Fruit fly (Drosophila melanogaster) whole organism, prepupa: Measurements from ENCODE around the gene MFS9.

Experiments used
- CG10631 ChIP-seq: fragments of 200-800 bp; sonication (Bioruptor generic); optimal IDR thresholded peaks from 2 replicates; lab custom pipeline; 2016; ENCODE audit warnings: missing biosample characterization, missing genetic modification characterization
- CG10669 ChIP-seq: fragments of 200-800 bp; sonication (Bioruptor generic); optimal IDR thresholded peaks from 3 replicates; lab custom pipeline; 2018; ENCODE audit warnings: missing biosample characterization, mild to moderate bottlenecking, missing genetic modification characterization, moderate library complexity
- CG11294 ChIP-seq: fragments of 200-800 bp; sonication (Bioruptor generic); IDR thresholded peaks from 2 replicates; pipeline ENCODE4 v1.3.6; 2022; ENCODE audit warnings: missing biosample characterization, missing genetic modification characterization
- CG11762 ChIP-seq: fragments of 200-800 bp; sonication (Bioruptor generic); optimal IDR thresholded peaks from 3 replicates; lab custom pipeline; 2016; ENCODE audit warnings: missing biosample characterization, missing genetic modification characterization; ENCODE audit not compliant: insufficient read depth
- CG11902 ChIP-seq: fragments of 200-800 bp; sonication (Bioruptor generic); optimal IDR thresholded peaks from 3 replicates; lab custom pipeline; 2016; ENCODE audit warnings: missing biosample characterization, missing genetic modification characterization
- CG15336 ChIP-seq: fragments of 200-800 bp; sonication (Bioruptor generic); IDR thresholded peaks from 2 replicates; pipeline ENCODE4 v1.3.6; 2022; ENCODE audit warnings: missing biosample characterization, missing genetic modification characterization
- CG1621 ChIP-seq: fragments of 200-800 bp; sonication (Bioruptor generic); optimal IDR thresholded peaks from 3 replicates; lab custom pipeline; 2018; ENCODE audit warnings: missing biosample characterization, mild to moderate bottlenecking, missing genetic modification characterization
- CG16779 ChIP-seq: fragments of 200-800 bp; sonication (Bioruptor generic); optimal IDR thresholded peaks from 3 replicates; lab custom pipeline; 2017; ENCODE audit warnings: missing biosample characterization, mild to moderate bottlenecking, missing genetic modification characterization
- CG3032 ChIP-seq: fragments of 200-800 bp; optimal IDR thresholded peaks from 2 replicates; lab custom pipeline; 2019; ENCODE audit warnings: missing biosample characterization, mild to moderate bottlenecking, missing genetic modification characterization, moderate library complexity
- CG31627 ChIP-seq: fragments of 200-800 bp; sonication (Bioruptor generic); optimal IDR thresholded peaks from 3 replicates; lab custom pipeline; 2016; ENCODE audit warnings: missing biosample characterization, missing genetic modification characterization
- CG32006 ChIP-seq: fragments of 200-800 bp; sonication (Bioruptor generic); optimal IDR thresholded peaks from 3 replicates; lab custom pipeline; 2017; ENCODE audit warnings: missing biosample characterization, mild to moderate bottlenecking, missing genetic modification characterization
- CG3919 ChIP-seq: fragments of 200-800 bp; sonication (Bioruptor generic); optimal IDR thresholded peaks from 3 replicates; lab custom pipeline; 2016; ENCODE audit warnings: missing biosample characterization, missing genetic modification characterization
- CG4318 ChIP-seq: fragments of 200-800 bp; sonication (Bioruptor generic); optimal IDR thresholded peaks from 3 replicates; lab custom pipeline; 2017; ENCODE audit warnings: missing biosample characterization, mild to moderate bottlenecking, missing genetic modification characterization
- CG6276 ChIP-seq: fragments of 200-800 bp; sonication (Bioruptor generic); optimal IDR thresholded peaks from 2 replicates; lab custom pipeline; 2017; ENCODE audit warnings: missing biosample characterization, mild to moderate bottlenecking, missing genetic modification characterization
- CG6808 ChIP-seq: fragments of 200-800 bp; sonication (Bioruptor generic); optimal IDR thresholded peaks from 3 replicates; lab custom pipeline; 2017; ENCODE audit warnings: missing biosample characterization, missing genetic modification characterization, mild to moderate bottlenecking, moderate library complexity, missing genetic modification reagents
- CG6854 ChIP-seq: fragments of 200-800 bp; sonication (Bioruptor generic); optimal IDR thresholded peaks from 2 replicates; lab custom pipeline; 2017; ENCODE audit warnings: missing biosample characterization, mild to moderate bottlenecking, missing genetic modification characterization
- CG8319 ChIP-seq: fragments of 200-800 bp; sonication (Bioruptor generic); optimal IDR thresholded peaks from 3 replicates; lab custom pipeline; 2016; ENCODE audit warnings: missing biosample characterization, missing genetic modification characterization
- CG8632 ChIP-seq: fragments of 200-800 bp; sonication (Bioruptor generic); optimal IDR thresholded peaks from 3 replicates; lab custom pipeline; 2016; ENCODE audit warnings: missing biosample characterization, missing genetic modification characterization
- Eip78C ChIP-seq: fragments of 200-800 bp; sonication (Bioruptor generic); peaks from one replicate; lab custom pipeline; 2016; ENCODE audit warnings: missing biosample characterization, missing genetic modification characterization
- Ets21C ChIP-seq: fragments of 200-800 bp; sonication (Bioruptor generic); optimal IDR thresholded peaks from 3 replicates; lab custom pipeline; 2016; ENCODE audit warnings: missing biosample characterization, missing genetic modification characterization
- Gug ChIP-seq: fragments of 200-800 bp; sonication (Bioruptor generic); IDR thresholded peaks from 2 replicates; pipeline ENCODE4 v1.3.6; 2022; ENCODE audit warnings: missing biosample characterization, missing genetic modification characterization
- Hr38 ChIP-seq: sonication (Bioruptor generic); optimal IDR thresholded peaks from 2 replicates; lab custom pipeline; 2016; ENCODE audit warnings: missing biosample characterization, missing genetic modification characterization
- Hr39 ChIP-seq: fragments of 200-800 bp; sonication (Bioruptor generic); optimal IDR thresholded peaks from 2 replicates; lab custom pipeline; 2016; ENCODE audit warnings: missing biosample characterization, missing genetic modification characterization
- Hr4 ChIP-seq: fragments of 200-800 bp; sonication (Bioruptor generic); optimal IDR thresholded peaks from 3 replicates; lab custom pipeline; 2016; ENCODE audit warnings: missing biosample characterization, missing genetic modification characterization
- Met ChIP-seq: fragments of 200-800 bp; sonication (Bioruptor generic); optimal IDR thresholded peaks from 3 replicates; lab custom pipeline; 2016; ENCODE audit warnings: missing biosample characterization, missing genetic modification characterization
- OdsH ChIP-seq: fragments of 200-800 bp; sonication (Bioruptor generic); optimal IDR thresholded peaks from 3 replicates; lab custom pipeline; 2016; ENCODE audit warnings: missing biosample characterization, missing genetic modification characterization
- Smox ChIP-seq: fragments of 200-800 bp; sonication (Bioruptor generic); optimal IDR thresholded peaks from 3 replicates; lab custom pipeline; 2016; ENCODE audit warnings: missing biosample characterization, missing genetic modification characterization
- Sox102F ChIP-seq: fragments of 200-800 bp; sonication (Bioruptor generic); optimal IDR thresholded peaks from 2 replicates; lab custom pipeline; 2016; ENCODE audit warnings: missing biosample characterization, mild to moderate bottlenecking, missing genetic modification characterization
- Sox14 ChIP-seq: fragments of 200-800 bp; sonication (Bioruptor generic); optimal IDR thresholded peaks from 3 replicates; lab custom pipeline; 2016; ENCODE audit warnings: missing biosample characterization, missing genetic modification characterization
- Sox15 ChIP-seq: fragments of 200-800 bp; sonication (Bioruptor generic); optimal IDR thresholded peaks from 3 replicates; lab custom pipeline; 2016; ENCODE audit warnings: missing biosample characterization, missing genetic modification characterization
- achi ChIP-seq: fragments of 200-800 bp; sonication (Bioruptor generic); optimal IDR thresholded peaks from 3 replicates; lab custom pipeline; 2016; ENCODE audit warnings: missing biosample characterization, missing genetic modification characterization
- acj6 ChIP-seq: fragments of 200-800 bp; sonication (Bioruptor generic); optimal IDR thresholded peaks from 3 replicates; lab custom pipeline; 2016; ENCODE audit warnings: missing biosample characterization, missing genetic modification characterization
- dac ChIP-seq: fragments of 200-800 bp; sonication (Bioruptor generic); optimal IDR thresholded peaks from 2 replicates; lab custom pipeline; 2017; ENCODE audit warnings: missing biosample characterization, mild to moderate bottlenecking, missing genetic modification characterization
- dsx ChIP-seq: fragments of 200-800 bp; optimal IDR thresholded peaks from 3 replicates; lab custom pipeline; 2019; ENCODE audit warnings: missing biosample characterization, mild to moderate bottlenecking, missing genetic modification characterization, moderate library complexity; ENCODE audit not compliant: poor library complexity, severe bottlenecking
- eg ChIP-seq: fragments of 200-800 bp; sonication (Bioruptor generic); IDR thresholded peaks from 3 replicates; pipeline ENCODE4 v1.3.6; 2022; ENCODE audit warnings: missing biosample characterization, missing genetic modification characterization
- esn ChIP-seq: fragments of 200-800 bp; sonication (Bioruptor generic); optimal IDR thresholded peaks from 2 replicates; lab custom pipeline; 2016; ENCODE audit warnings: missing biosample characterization, mild to moderate bottlenecking, missing genetic modification characterization, moderate library complexity
- fd85E ChIP-seq: fragments of 200-800 bp; sonication (Bioruptor generic); optimal IDR thresholded peaks from 3 replicates; lab custom pipeline; 2016; ENCODE audit warnings: missing biosample characterization, missing genetic modification characterization
- fkh ChIP-seq: fragments of 200-800 bp; sonication (Bioruptor generic); optimal IDR thresholded peaks from 3 replicates; lab custom pipeline; 2017; ENCODE audit warnings: missing biosample characterization, mild to moderate bottlenecking, missing genetic modification characterization, moderate library complexity
- lz ChIP-seq: fragments of 200-800 bp; sonication (Bioruptor generic); optimal IDR thresholded peaks from 3 replicates; lab custom pipeline; 2016; ENCODE audit warnings: missing biosample characterization, missing genetic modification characterization
- net ChIP-seq: fragments of 200-800 bp; sonication (Bioruptor generic); optimal IDR thresholded peaks from 3 replicates; lab custom pipeline; 2016; ENCODE audit warnings: missing biosample characterization, missing genetic modification characterization
- pdm3 ChIP-seq: fragments of 200-800 bp; sonication (Bioruptor generic); optimal IDR thresholded peaks from 3 replicates; lab custom pipeline; 2016; ENCODE audit warnings: missing biosample characterization, missing genetic modification characterization
- spab ChIP-seq: fragments of 200-800 bp; sonication (Bioruptor generic); optimal IDR thresholded peaks from 2 replicates; lab custom pipeline; 2017; ENCODE audit warnings: missing biosample characterization, mild to moderate bottlenecking, missing genetic modification characterization, missing genetic modification reagents
- svp ChIP-seq: fragments of 200-800 bp; sonication (Bioruptor generic); peaks from one replicate; lab custom pipeline; 2016; ENCODE audit warnings: missing biosample characterization, missing genetic modification characterization
- topi ChIP-seq: fragments of 200-800 bp; sonication (Bioruptor generic); optimal IDR thresholded peaks from 3 replicates; lab custom pipeline; 2016; ENCODE audit warnings: missing biosample characterization, missing genetic modification characterization
- vri ChIP-seq: fragments of 200-800 bp; sonication (Bioruptor generic); optimal IDR thresholded peaks from 3 replicates; lab custom pipeline; 2016; ENCODE audit warnings: missing biosample characterization, mild to moderate bottlenecking, missing genetic modification characterization

MFS9 gene

DNA sequence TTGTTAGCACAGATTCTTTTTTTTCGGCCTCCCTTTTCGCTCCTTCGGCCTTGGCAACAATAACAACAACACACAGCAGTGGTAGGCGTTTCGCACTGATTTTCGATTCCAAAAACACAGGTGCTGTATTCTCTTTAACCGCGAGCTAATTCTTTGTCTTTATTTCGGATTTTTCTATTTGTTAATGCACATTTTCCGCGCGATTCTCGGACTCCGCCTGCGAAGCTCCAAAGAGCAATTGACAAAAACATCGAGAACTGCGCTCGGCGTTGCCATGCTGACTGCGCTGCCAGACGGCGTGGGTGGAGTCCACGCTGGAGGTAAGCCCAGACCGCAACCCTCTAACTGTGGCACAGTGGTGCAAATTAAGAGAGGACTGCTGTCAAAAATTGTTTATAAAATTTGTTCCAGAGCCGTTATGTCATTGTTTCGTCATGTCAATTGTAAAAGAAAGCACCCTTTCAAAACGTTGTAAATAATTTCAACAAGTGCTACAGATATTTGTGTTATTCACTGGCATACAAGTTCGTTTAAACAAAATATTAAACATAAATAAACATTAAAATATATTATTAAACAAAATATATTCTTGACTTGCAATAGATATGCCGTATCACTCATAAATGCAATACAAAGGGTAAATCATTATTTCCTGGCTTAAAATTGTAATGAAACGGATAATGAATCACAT, 45.3 kb upstream of the MFS9 start, which contains the start of the genes DPCoAC and CG5180 (continued):
- TF ChIP-seq Sox14, result peak; percentile 81
- peak; percentile 69 for TF ChIP-seq OdsH (GFP tag; lab: Kevin White, UChicago)
- peak; percentile 18 for TF ChIP-seq CG8632
- TF ChIP-seq CG11294, result peak; percentile 36; the same call in 1 of the 2 replicates
- TF ChIP-seq fd85E, result no peak
- TF ChIP-seq CG8319 (GFP tag; lab: Kevin White, UChicago), result peak; percentile 20
- TF ChIP-seq Sox102F (GFP tag; lab: Kevin White, UChicago), result peak; percentile 34
- peak; percentile 46 for TF ChIP-seq net (GFP tag; lab: Kevin White, UChicago)
- TF ChIP-seq CG11902, result peak; percentile 27

DNA sequence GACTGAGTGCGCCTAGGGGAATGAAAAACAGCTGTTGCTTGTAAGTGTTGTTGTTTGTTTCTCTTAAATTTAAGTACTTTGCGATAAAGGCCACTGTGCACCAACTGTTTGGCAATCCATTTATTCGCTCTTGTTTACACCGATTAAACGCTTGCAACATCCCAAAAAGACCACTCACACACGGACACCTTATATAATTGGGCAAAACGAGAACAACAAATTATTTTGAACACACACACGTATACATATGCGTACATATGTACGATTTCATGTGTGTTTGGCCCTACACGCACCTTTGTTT, 44.8 kb upstream of the MFS9 start:
- TF ChIP-seq CG8632, result no peak
- TF ChIP-seq CG6276 (GFP tag; lab: Kevin White, UChicago), result peak; percentile 16
- TF ChIP-seq, all 60 proteins: peak for 1

DNA sequence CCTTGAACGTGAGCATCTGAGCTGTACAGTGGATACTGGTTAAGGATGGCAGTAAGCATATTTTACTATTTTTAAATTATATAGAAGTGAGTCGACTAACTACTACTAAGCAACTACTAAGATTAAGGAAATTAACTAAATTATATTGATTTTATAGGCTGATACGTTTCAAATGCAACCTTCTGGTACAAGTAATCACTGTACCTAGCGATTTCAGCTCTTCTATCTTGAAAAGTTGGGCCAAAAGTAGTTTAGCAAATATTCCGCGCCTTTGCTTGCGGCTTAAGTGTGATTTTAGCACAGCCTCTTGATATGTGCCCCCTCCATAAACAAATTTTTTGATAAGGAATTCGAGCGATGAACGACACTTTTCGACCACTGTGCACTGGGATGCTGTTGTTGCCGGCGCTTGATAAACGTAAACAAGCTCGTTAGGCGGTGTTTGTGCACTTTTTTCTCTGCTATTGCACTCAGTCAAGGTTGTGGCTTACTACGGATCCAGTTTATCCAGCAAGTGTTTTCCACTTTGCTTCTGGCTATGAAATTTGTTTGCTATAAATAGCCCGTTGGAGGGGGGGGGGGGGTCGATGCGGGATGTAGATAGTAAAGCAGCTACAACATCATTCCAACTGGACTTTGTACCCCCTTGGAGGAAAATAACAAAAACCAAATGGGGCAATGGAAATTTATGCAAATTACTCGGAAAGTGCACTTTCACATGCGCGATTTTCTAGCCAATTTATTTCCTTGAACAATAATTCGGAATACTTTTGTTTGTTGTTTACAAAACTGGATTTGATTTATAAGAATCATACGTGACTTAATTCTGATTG, 44.2 kb upstream of the MFS9 start:
- TF ChIP-seq dsx (GFP tag; lab: Kevin White, UChicago), result peak; percentile 6
- TF ChIP-seq Sox15 (GFP tag; lab: Kevin White, UChicago), result peak; percentile 63
- TF ChIP-seq CG15336 (GFP tag; lab: Robert Waterston, UW), result peak; percentile 79
- peak; percentile 54 for TF ChIP-seq fkh (GFP tag; lab: Kevin White, UChicago)
- peak; percentile 74 for TF ChIP-seq Hr39 (GFP tag; lab: Kevin White, UChicago)
- TF ChIP-seq acj6, result peak; percentile 73
- TF ChIP-seq spab (GFP tag; lab: Kevin White, UChicago), result peak; percentile 66
- TF ChIP-seq Gug (GFP tag; lab: Robert Waterston, UW), result peak; percentile 79
- TF ChIP-seq Hr38, result no peak
- TF ChIP-seq CG10669, result peak; percentile 64
- TF ChIP-seq Ets21C (GFP tag; lab: Kevin White, UChicago), result peak; percentile 51
- peak; percentile 72 for TF ChIP-seq esn (GFP tag; lab: Kevin White, UChicago)
- TF ChIP-seq fd85E, result no peak
- TF ChIP-seq CG4318 (GFP tag; lab: Kevin White, UChicago), result peak; percentile 70
- peak; percentile 75 for TF ChIP-seq Met (GFP tag; lab: Kevin White, UChicago)
- peak; percentile 66 for TF ChIP-seq CG31627 (GFP tag; lab: Kevin White, UChicago)
- TF ChIP-seq topi (GFP tag; lab: Kevin White, UChicago), result peak; percentile 56
- peak; percentile 65 for TF ChIP-seq lz (GFP tag; lab: Kevin White, UChicago)
- TF ChIP-seq CG6854, result peak; percentile 36
- TF ChIP-seq pdm3 (GFP tag; lab: Kevin White, UChicago), result peak; percentile 82
- peak; percentile 53 for TF ChIP-seq CG1621 (tag; lab: Kevin White, UChicago)
- peak; percentile 89 for TF ChIP-seq CG32006 (GFP tag; lab: Kevin White, UChicago)
- TF ChIP-seq dac (GFP tag; lab: Kevin White, UChicago), result peak; percentile 46
- TF ChIP-seq svp, result peak; percentile 86
- peak; percentile 81 for TF ChIP-seq achi (GFP tag; lab: Kevin White, UChicago)
- TF ChIP-seq CG6808 (GFP tag; lab: Kevin White, UChicago), result peak; percentile 88
- peak; percentile 78 for TF ChIP-seq CG16779 (tag; lab: Kevin White, UChicago)
- peak; percentile 60 for TF ChIP-seq CG3032 (tag; lab: Kevin White, UChicago)
- peak; percentile 89 for TF ChIP-seq Eip78C (GFP tag; lab: Kevin White, UChicago)
- TF ChIP-seq eg (GFP tag; lab: Robert Waterston, UW), result peak; percentile 86
- peak; percentile 88 for TF ChIP-seq CG6276 (GFP tag; lab: Kevin White, UChicago)
- TF ChIP-seq OdsH (GFP tag; lab: Kevin White, UChicago), result peak; percentile 79
- peak; percentile 65 for TF ChIP-seq CG11762 (GFP tag; lab: Kevin White, UChicago)
- peak; percentile 84 for TF ChIP-seq Hr4
- peak; percentile 52 for TF ChIP-seq CG8632
- TF ChIP-seq CG10631 (GFP tag; lab: Kevin White, UChicago), result peak; percentile 72
- no peak for TF ChIP-seq vri (GFP tag; lab: Kevin White, UChicago)
- TF ChIP-seq net (GFP tag; lab: Kevin White, UChicago), result peak; percentile 54
- TF ChIP-seq CG3919 (GFP tag; lab: Kevin White, UChicago), result peak; percentile 81
- peak; percentile 64 for TF ChIP-seq Sox102F (GFP tag; lab: Kevin White, UChicago)
- peak; percentile 75 for TF ChIP-seq Smox (GFP tag; lab: Kevin White, UChicago)
